In genomic region chr2L:7013157-7013556, dm6 we compare ENCODE assay signal across 2 fruit fly cellular contexts.
TF ChIP-seq lines count a peak whose summit lies in the region.

Gene CG43322, plus strand, starts transcription at chr2L:7013396.

- no peak for TF ChIP-seq CTCF in whole organism, embryonic (GFP tag; optimal IDR thresholded peaks at IDR 0.05; lab: Kevin White, UChicago)

TF ChIP-seq in whole organism, embryonic, 481 proteins besides CTCF, POLR2A, EP300 and RAD21:
- peak; percentile 2 for TF ChIP-seq CG2116 (GFP tag; optimal IDR thresholded peaks at IDR 0.05; lab: Kevin White, UChicago)
- 0 out of 3 replicates have a peak, but pooled peaks have one; percentile 17 for TF ChIP-seq Doc3 (GFP tag; IDR thresholded peaks at IDR 0.05; lab: Robert Waterston, UW; ENCODE audit: partially characterized antibody)
- TF ChIP-seq CG4404 (GFP tag; IDR thresholded peaks at IDR 0.05; lab: Robert Waterston, UW), result no peak
- TF ChIP-seq az2 (GFP tag; optimal IDR thresholded peaks at IDR 0.05; lab: Kevin White, UChicago), result no peak
- TF ChIP-seq p53 (GFP tag; optimal IDR thresholded peaks at IDR 0.05; lab: Kevin White, UChicago), result no peak
- peak; percentile 56; the same call in 1 of the 2 replicates for TF ChIP-seq MBD-R2 (GFP tag; IDR thresholded peaks at IDR 0.05; lab: Robert Waterston, UW)
- TF ChIP-seq CG34224 (GFP tag; IDR thresholded peaks at IDR 0.05; lab: Robert Waterston, UW; ENCODE audit: partially characterized antibody), result 0 out of 3 replicates have a peak, but pooled peaks have one; percentile 17
- TF ChIP-seq MESR4 (GFP tag; optimal IDR thresholded peaks at IDR 0.05; lab: Kevin White, UChicago), result peak; percentile 6
- peak; percentile 92 for TF ChIP-seq Myb (GFP tag; optimal IDR thresholded peaks at IDR 0.05; lab: Kevin White, UChicago)
- TF ChIP-seq gt (GFP tag; IDR thresholded peaks at IDR 0.05; lab: Robert Waterston, UW), result no peak
- TF ChIP-seq CG14710 (tag; optimal IDR thresholded peaks at IDR 0.05; lab: Kevin White, UChicago), result peak; percentile 6
- TF ChIP-seq pzg (GFP tag; optimal IDR thresholded peaks at IDR 0.05; lab: Kevin White, UChicago), result peak; percentile 37
- TF ChIP-seq CG8924 (tag; optimal IDR thresholded peaks at IDR 0.05; lab: Kevin White, UChicago), result peak; percentile 38
- peak; percentile 18 for TF ChIP-seq trem (tag; optimal IDR thresholded peaks at IDR 0.05; lab: Kevin White, UChicago)
- peak; percentile 32 for TF ChIP-seq gfzf (GFP tag; optimal IDR thresholded peaks at IDR 0.05; lab: Kevin White, UChicago)
- peak; percentile 1 for TF ChIP-seq BEAF-32 (GFP tag; optimal IDR thresholded peaks at IDR 0.05; lab: Kevin White, UChicago)
- TF ChIP-seq Dp (GFP tag; optimal IDR thresholded peaks at IDR 0.05; lab: Kevin White, UChicago), result peak; percentile 35
- TF ChIP-seq crp (GFP tag; optimal IDR thresholded peaks at IDR 0.05; lab: Kevin White, UChicago), result peak; percentile 2 to 85
- no peak for TF ChIP-seq CG6683 (GFP tag; optimal IDR thresholded peaks at IDR 0.05; lab: Kevin White, UChicago)
- TF ChIP-seq gsb-n (tag; optimal IDR thresholded peaks at IDR 0.05; lab: Kevin White, UChicago), result no peak
- TF ChIP-seq stwl (tag; optimal IDR thresholded peaks at IDR 0.05; lab: Kevin White, UChicago), result peak; percentile 45
- peak; percentile 34; the same call in 1 of the 4 replicates for TF ChIP-seq Dll (GFP tag; IDR thresholded peaks at IDR 0.05; lab: Robert Waterston, UW; ENCODE audit: partially characterized antibody)
- peak; percentile 88 for TF ChIP-seq CG7928 (GFP tag; optimal IDR thresholded peaks at IDR 0.05; lab: Kevin White, UChicago)
- TF ChIP-seq CG13287 (GFP tag; IDR thresholded peaks at IDR 0.05; lab: Robert Waterston, UW; ENCODE audit: partially characterized antibody), result peak; percentile 13; the same call in 1 of the 2 replicates
- TF ChIP-seq E2f2 (GFP tag; IDR thresholded peaks at IDR 0.05; lab: Robert Waterston, UW), result peak; percentile 47; the same call in 1 of the 2 replicates
- TF ChIP-seq cg (GFP tag; optimal IDR thresholded peaks at IDR 0.05; lab: Kevin White, UChicago), result peak; percentile 56
- no peak for TF ChIP-seq h (optimal IDR thresholded peaks at IDR 0.05; lab: Kevin White, UChicago)
TF ChIP-seq in whole organism, embryonic: peak in this region for 20.

TF ChIP-seq in whole organism, pupa, 21 proteins besides CTCF, POLR2A, EP300 and RAD21:
- TF ChIP-seq CG14655 (GFP tag; optimal IDR thresholded peaks at IDR 0.05; lab: Kevin White, UChicago) (no peak), CG12605 (GFP tag; IDR thresholded peaks at IDR 0.05; lab: Robert Waterston, UW) (no peak), D1 (tag; optimal IDR thresholded peaks at IDR 0.05; lab: Kevin White, UChicago) (peak; percentile 10), CG15710 (tag; optimal IDR thresholded peaks at IDR 0.05; lab: Kevin White, UChicago) (no peak), CG34367 (tag; optimal IDR thresholded peaks at IDR 0.05; lab: Kevin White, UChicago) (no peak), CG4496 (GFP tag; IDR thresholded peaks at IDR 0.05; lab: Robert Waterston, UW) (no peak), Ets98B (GFP tag; IDR thresholded peaks at IDR 0.05; lab: Robert Waterston, UW) (no peak)
